Worm (Caenorhabditis elegans) whole organism, late embryonic: ENCODE results near the gene fbxa-158.

ENCODE experiments used
- C38D4.7 ChIP-seq: fragments of 200-800 bp; sonication (Bioruptor generic); optimal IDR thresholded peaks from 2 replicates; lab custom pipeline; 2018; ENCODE audit warnings: mild to moderate bottlenecking, missing genetic modification characterization, moderate library complexity, missing compliant biosample characterization
- Y22D7AL.16 ChIP-seq: sonication (generic microtip); optimal IDR thresholded peaks from 2 replicates; lab custom pipeline; 2016; ENCODE audit warnings: missing genetic modification characterization, missing compliant biosample characterization
- ahr-1 ChIP-seq: sonication (generic microtip); optimal IDR thresholded peaks from 2 replicates; lab custom pipeline; 2016; ENCODE audit warnings: missing genetic modification characterization, missing compliant biosample characterization
- ama-1 ChIP-seq: fragments of 150-350 bp; optimal IDR thresholded peaks from 2 replicates; lab custom pipeline; 2014
- ceh-18 ChIP-seq: sonication (generic microtip); optimal IDR thresholded peaks from 2 replicates; lab custom pipeline; 2016; ENCODE audit warnings: missing genetic modification characterization, missing compliant biosample characterization
- ceh-2 ChIP-seq: sonication (generic microtip); optimal IDR thresholded peaks from 2 replicates; lab custom pipeline; 2016; ENCODE audit warnings: missing genotype, missing genetic modification characterization, missing compliant biosample characterization
- ceh-22 ChIP-seq: sonication (generic microtip); optimal IDR thresholded peaks from 2 replicates; lab custom pipeline; 2017; ENCODE audit warnings: missing biosample characterization, missing genetic modification characterization
- ceh-30 ChIP-seq: fragments of 150-350 bp; optimal IDR thresholded peaks from 2 replicates; lab custom pipeline; 2014; ENCODE audit warnings: missing biosample characterization, missing genetic modification characterization
- ceh-31 ChIP-seq: sonication (generic microtip); optimal IDR thresholded peaks from 2 replicates; lab custom pipeline; 2016; ENCODE audit warnings: missing genetic modification characterization, missing compliant biosample characterization
- ceh-45 ChIP-seq: fragments of 200-800 bp; sonication (Bioruptor generic); IDR thresholded peaks from 2 replicates; pipeline ENCODE4 v1.3.6; 2022; ENCODE audit warnings: missing genetic modification reagents, missing genetic modification characterization, missing compliant biosample characterization
- ceh-48 ChIP-seq: sonication (generic microtip); optimal IDR thresholded peaks from 2 replicates; lab custom pipeline; 2016; ENCODE audit warnings: missing genetic modification characterization, inconsistent platforms, missing compliant biosample characterization
- ceh-6 ChIP-seq: fragments of 200-800 bp; sonication (Bioruptor generic); optimal IDR thresholded peaks from 2 replicates; lab custom pipeline; 2018; ENCODE audit warnings: mild to moderate bottlenecking, missing genetic modification characterization, missing compliant biosample characterization
- ceh-9 ChIP-seq: sonication (generic microtip); optimal IDR thresholded peaks from 2 replicates; lab custom pipeline; 2016; ENCODE audit warnings: mild to moderate bottlenecking, missing genetic modification characterization, inconsistent platforms, missing compliant biosample characterization
- dmd-4 ChIP-seq: sonication (generic microtip); optimal IDR thresholded peaks from 2 replicates; lab custom pipeline; 2016; ENCODE audit warnings: borderline replicate concordance, missing genetic modification characterization, missing compliant biosample characterization
- elt-2 ChIP-seq: sonication (generic microtip); optimal IDR thresholded peaks from 2 replicates; lab custom pipeline; 2016; ENCODE audit warnings: missing genetic modification reagents, missing genetic modification characterization, missing compliant biosample characterization
- elt-4 ChIP-seq: sonication (generic microtip); optimal IDR thresholded peaks from 2 replicates; lab custom pipeline; 2016; ENCODE audit warnings: missing genetic modification characterization, missing compliant biosample characterization
- fax-1 ChIP-seq: sonication (generic microtip); optimal IDR thresholded peaks from 2 replicates; lab custom pipeline; 2016; ENCODE audit warnings: missing genotype, missing genetic modification characterization, missing compliant biosample characterization
- fkh-6 ChIP-seq: sonication (generic microtip); optimal IDR thresholded peaks from 2 replicates; lab custom pipeline; 2016; ENCODE audit warnings: missing genetic modification characterization, missing compliant biosample characterization
- gmeb-2 ChIP-seq: sonication (generic microtip); optimal IDR thresholded peaks from 2 replicates; lab custom pipeline; 2016; ENCODE audit warnings: missing genetic modification characterization, inconsistent platforms, missing compliant biosample characterization
- hlh-8 ChIP-seq: sonication (generic microtip); optimal IDR thresholded peaks from 2 replicates; lab custom pipeline; 2016; ENCODE audit warnings: missing genotype, missing genetic modification characterization, missing compliant biosample characterization
- lim-6 ChIP-seq: sonication (generic microtip); optimal IDR thresholded peaks from 2 replicates; lab custom pipeline; 2016; ENCODE audit warnings: missing genetic modification characterization, missing compliant biosample characterization
- madf-2 ChIP-seq: sonication (generic microtip); optimal IDR thresholded peaks from 2 replicates; lab custom pipeline; 2017; ENCODE audit warnings: missing genetic modification characterization, missing compliant biosample characterization
- mec-3 ChIP-seq: sonication (generic microtip); optimal IDR thresholded peaks from 2 replicates; lab custom pipeline; 2016; ENCODE audit warnings: borderline replicate concordance, missing genetic modification characterization, missing compliant biosample characterization
- nfya-1 ChIP-seq: sonication (generic microtip); optimal IDR thresholded peaks from 2 replicates; lab custom pipeline; 2017; ENCODE audit warnings: missing genetic modification characterization, mild to moderate bottlenecking, missing compliant biosample characterization, antibody characterized with exemption, moderate library complexity
- nhr-232 ChIP-seq: sonication (generic microtip); optimal IDR thresholded peaks from 2 replicates; lab custom pipeline; 2016; ENCODE audit warnings: missing genetic modification characterization, missing compliant biosample characterization
- odd-2 ChIP-seq: sonication (generic microtip); optimal IDR thresholded peaks from 2 replicates; lab custom pipeline; 2017; ENCODE audit warnings: antibody characterized with exemption, mild to moderate bottlenecking, missing genetic modification characterization, missing compliant biosample characterization
- pag-3 ChIP-seq: sonication (generic microtip); optimal IDR thresholded peaks from 2 replicates; lab custom pipeline; 2016; ENCODE audit warnings: missing compliant biosample characterization, missing genetic modification characterization, borderline replicate concordance
- pat-9 ChIP-seq: fragments of 200-800 bp; sonication (Bioruptor generic); optimal IDR thresholded peaks from 2 replicates; lab custom pipeline; 2018; ENCODE audit warnings: mild to moderate bottlenecking, missing genetic modification characterization, moderate library complexity, missing compliant biosample characterization
- pha-2 ChIP-seq: sonication (generic microtip); optimal IDR thresholded peaks from 2 replicates; lab custom pipeline; 2017; ENCODE audit warnings: mild to moderate bottlenecking, missing genetic modification characterization, missing compliant biosample characterization
- pqm-1 ChIP-seq: sonication (generic microtip); optimal IDR thresholded peaks from 2 replicates; lab custom pipeline; 2016; ENCODE audit warnings: missing genetic modification characterization, missing compliant biosample characterization
- ref-2 ChIP-seq: sonication (generic microtip); optimal IDR thresholded peaks from 2 replicates; lab custom pipeline; 2016; ENCODE audit warnings: missing genetic modification characterization, missing compliant biosample characterization
- rnt-1 ChIP-seq: sonication (generic microtip); optimal IDR thresholded peaks from 2 replicates; lab custom pipeline; 2016; ENCODE audit warnings: missing genetic modification characterization, missing compliant biosample characterization
- sdc-2 ChIP-seq: sonication (generic microtip); optimal IDR thresholded peaks from 2 replicates; lab custom pipeline; 2016; ENCODE audit warnings: missing genotype, missing genetic modification characterization, missing compliant biosample characterization
- sox-2 ChIP-seq: fragments of 200-800 bp; sonication (Bioruptor generic); IDR thresholded peaks from 2 replicates; pipeline ENCODE4 v1.3.6; 2022; ENCODE audit warnings: missing genetic modification reagents, missing genetic modification characterization, missing compliant biosample characterization
- sox-4 ChIP-seq: sonication (generic microtip); optimal IDR thresholded peaks from 2 replicates; lab custom pipeline; 2017; ENCODE audit warnings: mild to moderate bottlenecking, missing genetic modification characterization, inconsistent platforms, missing compliant biosample characterization
- syd-9 ChIP-seq: sonication (generic microtip); optimal IDR thresholded peaks from 2 replicates; lab custom pipeline; 2016; ENCODE audit warnings: mild to moderate bottlenecking, missing genetic modification characterization, moderate library complexity, missing compliant biosample characterization
- tbx-2 ChIP-seq: sonication (generic microtip); optimal IDR thresholded peaks from 2 replicates; lab custom pipeline; 2016; ENCODE audit warnings: missing genetic modification characterization, missing compliant biosample characterization
- tbx-7 ChIP-seq: sonication (generic microtip); optimal IDR thresholded peaks from 2 replicates; lab custom pipeline; 2016; ENCODE audit warnings: missing genotype, missing genetic modification characterization, missing compliant biosample characterization
- ttx-3 ChIP-seq: sonication (generic microtip); optimal IDR thresholded peaks from 2 replicates; lab custom pipeline; 2016; ENCODE audit warnings: missing genetic modification reagents, missing genetic modification characterization, missing compliant biosample characterization
- unc-3 ChIP-seq, 2 experiments: fragments of 200-800 bp in 1 of 2; sonication (Bioruptor generic) in 1 of 2; sonication (generic microtip) in 1 of 2; conservative IDR thresholded peaks in 1 of 2; optimal IDR thresholded peaks in 1 of 2; 2 replicates each; pipeline versions ENCODE4 v1.3.6 to Lab custom; 2016 to 2022; ENCODE audit warnings: missing compliant biosample characterization in 2 of 2, missing genetic modification characterization in 2 of 2, missing genetic modification reagents in 1 of 2
- unc-42 ChIP-seq: sonication (generic microtip); optimal IDR thresholded peaks from 2 replicates; lab custom pipeline; 2016; ENCODE audit warnings: missing genotype, missing genetic modification characterization, missing compliant biosample characterization
- ztf-16 ChIP-seq: sonication (generic microtip); optimal IDR thresholded peaks from 2 replicates; lab custom pipeline; 2017; ENCODE audit warnings: missing genetic modification characterization, missing compliant biosample characterization

Gene fbxa-158

ce11 chrII:1653397-1653796 lies 32.3 kb upstream of the fbxa-158 start, which contains the start of gene fbxb-15:
TSS of gene fbxb-15 (minus strand) at chrII:1653497.
- no peak for TF ChIP-seq ttx-3 (tag; lab: Kevin White, UChicago)
- TF ChIP-seq unc-3 (GFP tag; conservative IDR thresholded peaks at IDR 0.05; lab: Robert Waterston, UW), result no peak
- no peak for TF ChIP-seq unc-3 (tag; optimal IDR thresholded peaks at IDR 0.05; lab: Kevin White, UChicago)
- no peak for TF ChIP-seq nfya-1 (tag; lab: Kevin White, UChicago)
- TF ChIP-seq hlh-8 (tag; lab: Kevin White, UChicago), result no peak
- TF ChIP-seq madf-2, result no peak
- TF ChIP-seq ahr-1 (tag; lab: Kevin White, UChicago), result no peak
- no peak for TF ChIP-seq ceh-22 (tag; lab: Kevin White, UChicago)
- no peak for TF ChIP-seq ama-1 (lab: Kevin White, UChicago)
- TF ChIP-seq ceh-45 (GFP tag; lab: Robert Waterston, UW), result no peak
- no peak for TF ChIP-seq ztf-16 (tag; lab: Kevin White, UChicago)
- no peak for TF ChIP-seq ref-2
- TF ChIP-seq elt-2 (tag; lab: Kevin White, UChicago), result no peak
- no peak for TF ChIP-seq dmd-4 (tag; lab: Kevin White, UChicago)

- TF ChIP-seq ceh-22 (tag; lab: Kevin White, UChicago) (no peak), pqm-1 (tag; lab: Kevin White, UChicago) (no peak), elt-2 (tag; lab: Kevin White, UChicago) (no peak), gmeb-2 (tag; lab: Kevin White, UChicago) (no peak), rnt-1 (tag; lab: Kevin White, UChicago) (no peak), unc-42 (tag; lab: Kevin White, UChicago) (no peak), dmd-4 (tag; lab: Kevin White, UChicago) (no peak), nhr-232 (tag; lab: Kevin White, UChicago) (no peak), sox-2 (no peak)
These were observed 30.7 kb upstream of the fbxa-158 start, which contains the start of gene fbxb-16 for ce11 chrII:1651804-1652203. TSS of gene fbxb-16 (minus strand) at chrII:1651904.

- TF ChIP-seq fkh-6, result no peak
- no peak for TF ChIP-seq pqm-1 (tag; lab: Kevin White, UChicago)
- TF ChIP-seq pha-2 (tag; lab: Kevin White, UChicago), result no peak
- TF ChIP-seq ceh-30 (tag; lab: Kevin White, UChicago), result no peak
- TF ChIP-seq hlh-8 (tag; lab: Kevin White, UChicago), result no peak
- no peak for TF ChIP-seq ceh-31
- no peak for TF ChIP-seq ceh-45 (GFP tag; lab: Robert Waterston, UW)
- no peak for TF ChIP-seq odd-2
- TF ChIP-seq dmd-4 (tag; lab: Kevin White, UChicago), result no peak
- no peak for TF ChIP-seq fax-1 (tag; lab: Kevin White, UChicago)
- TF ChIP-seq syd-9 (tag; lab: Kevin White, UChicago), result no peak
- TF ChIP-seq nfya-1 (tag; lab: Kevin White, UChicago), result no peak
- no peak for TF ChIP-seq ceh-6 (GFP tag; lab: Kevin White, UChicago)
- TF ChIP-seq sdc-2 (tag; lab: Kevin White, UChicago), result no peak
- no peak for TF ChIP-seq Y22D7AL.16 (tag; lab: Kevin White, UChicago)
- TF ChIP-seq ceh-9 (tag; lab: Kevin White, UChicago), result no peak
These were observed 29.4 kb upstream of the fbxa-158 start, which contains the start of gene fbxb-20 for ce11 chrII:1650502-1650901. TSS of gene fbxb-20 (minus strand) at chrII:1650602.

ce11 chrII:1648768-1649167 lies 27.7 kb upstream of the fbxa-158 start, which contains the start of gene fbxb-21:
TSS of gene fbxb-21 (minus strand) at chrII:1648868.
- TF ChIP-seq sox-4 (tag; lab: Kevin White, UChicago), result no peak
- no peak for TF ChIP-seq tbx-7 (tag; lab: Kevin White, UChicago)
- TF ChIP-seq elt-4 (tag; lab: Kevin White, UChicago), result no peak
- no peak for TF ChIP-seq rnt-1 (tag; lab: Kevin White, UChicago)
- TF ChIP-seq tbx-2, result no peak
- TF ChIP-seq lim-6, result no peak
- TF ChIP-seq pqm-1 (tag; lab: Kevin White, UChicago), result no peak
- no peak for TF ChIP-seq ceh-22 (tag; lab: Kevin White, UChicago)
- TF ChIP-seq ceh-18 (tag; lab: Kevin White, UChicago), result no peak
- TF ChIP-seq C38D4.7, result no peak
- TF ChIP-seq elt-2 (tag; lab: Kevin White, UChicago), result no peak
- TF ChIP-seq ceh-48, result no peak
- no peak for TF ChIP-seq mec-3
- TF ChIP-seq ceh-2 (tag; lab: Kevin White, UChicago), result no peak
- no peak for TF ChIP-seq ceh-30 (tag; lab: Kevin White, UChicago)
- no peak for TF ChIP-seq pat-9 (tag; lab: Kevin White, UChicago)
- TF ChIP-seq pag-3, result no peak
- no peak for TF ChIP-seq ref-2
